Worm (Caenorhabditis elegans) whole organism, L4/young adult: ENCODE data around the gene mam-6.

Source experiments
- dao-5 ChIP-seq: sonication (generic microtip); optimal IDR thresholded peaks from 2 replicates; lab custom pipeline; 2016; ENCODE audit warnings: missing genotype, missing genetic modification characterization, moderate library complexity, missing compliant biosample characterization
- him-1 ChIP-seq: sonication (generic microtip); optimal IDR thresholded peaks from 2 replicates; lab custom pipeline; 2016; ENCODE audit warnings: missing genotype, missing genetic modification reagents, missing genetic modification characterization, missing compliant biosample characterization

- TF ChIP-seq him-1 (tag; lab: Kevin White, UChicago), result no peak
- TF ChIP-seq dao-5, result no peak
Observed at ce11 chrX:15104963-15105493, 35.9 kb upstream of the mam-6 start.
